Worm (Caenorhabditis elegans) whole organism, L3 larva: ENCODE measurements around the gene sdz-31.

Experiments used
- R02D3.7 ChIP-seq: fragments of 150-350 bp; optimal IDR thresholded peaks from 2 replicates; lab custom pipeline; 2014; ENCODE audit warnings: missing biosample characterization, missing genetic modification characterization
- aly-2 ChIP-seq: fragments of 150-350 bp; optimal IDR thresholded peaks from 2 replicates; lab custom pipeline; 2014; ENCODE audit warnings: missing biosample characterization, missing genetic modification characterization
- ama-1 ChIP-seq: fragments of 150-350 bp; optimal IDR thresholded peaks from 2 replicates; lab custom pipeline; 2018
- ceh-16 ChIP-seq: sonication (generic microtip); optimal IDR thresholded peaks from 2 replicates; lab custom pipeline; 2017; ENCODE audit warnings: missing biosample characterization, missing genetic modification characterization
- ceh-28 ChIP-seq: fragments of 150-350 bp; optimal IDR thresholded peaks from 2 replicates; lab custom pipeline; 2014; ENCODE audit warnings: missing biosample characterization, missing genetic modification reagents, missing genetic modification characterization
- ceh-9 ChIP-seq: sonication (generic microtip); optimal IDR thresholded peaks from 2 replicates; lab custom pipeline; 2018; ENCODE audit warnings: missing biosample characterization, missing genetic modification characterization
- daf-12 ChIP-seq: fragments of 150-350 bp; optimal IDR thresholded peaks from 2 replicates; lab custom pipeline; 2014; ENCODE audit warnings: missing biosample characterization, missing genetic modification reagents, missing genetic modification characterization
- elt-1 ChIP-seq: fragments of 150-350 bp; optimal IDR thresholded peaks from 2 replicates; lab custom pipeline; 2014; ENCODE audit warnings: missing biosample characterization, missing genetic modification characterization
- elt-2 ChIP-seq: sonication (generic microtip); optimal IDR thresholded peaks from 2 replicates; lab custom pipeline; 2016; ENCODE audit warnings: missing genetic modification reagents, mild to moderate bottlenecking, missing genetic modification characterization, missing compliant biosample characterization
- fkh-10 ChIP-seq: sonication (generic microtip); optimal IDR thresholded peaks from 2 replicates; lab custom pipeline; 2017; ENCODE audit warnings: missing biosample characterization, missing genetic modification reagents, missing genetic modification characterization
- fkh-2 ChIP-seq: fragments of 150-350 bp; optimal IDR thresholded peaks from 2 replicates; lab custom pipeline; 2014; ENCODE audit warnings: missing biosample characterization, missing genetic modification reagents, missing genetic modification characterization
- fos-1 ChIP-seq: fragments of 150-350 bp; optimal IDR thresholded peaks from 2 replicates; lab custom pipeline; 2014; ENCODE audit warnings: missing biosample characterization, missing genetic modification characterization
- jun-1 ChIP-seq: fragments of 150-350 bp; optimal IDR thresholded peaks from 2 replicates; lab custom pipeline; 2014; ENCODE audit warnings: missing biosample characterization, missing genetic modification reagents, missing genetic modification characterization
- lin-15B ChIP-seq: fragments of 150-350 bp; optimal IDR thresholded peaks from 2 replicates; lab custom pipeline; 2014; ENCODE audit warnings: missing biosample characterization, missing genetic modification characterization
- lin-39 ChIP-seq: fragments of 150-350 bp; optimal IDR thresholded peaks from 2 replicates; lab custom pipeline; 2018; ENCODE audit warnings: missing biosample characterization, missing genetic modification reagents, missing genetic modification characterization
- lsy-12 ChIP-seq: sonication (generic microtip); optimal IDR thresholded peaks from 2 replicates; lab custom pipeline; 2016; ENCODE audit warnings: mild to moderate bottlenecking, missing genetic modification characterization, missing compliant biosample characterization
- mdl-1 ChIP-seq: fragments of 150-350 bp; optimal IDR thresholded peaks from 2 replicates; lab custom pipeline; 2014; ENCODE audit warnings: missing biosample characterization, missing genetic modification characterization
- mml-1 ChIP-seq: fragments of 150-350 bp; sonication (generic microtip); optimal IDR thresholded peaks from 3 replicates; lab custom pipeline; 2014; ENCODE audit warnings: missing biosample characterization, missing genetic modification characterization
- nfya-1 ChIP-seq: sonication (generic microtip); optimal IDR thresholded peaks from 2 replicates; lab custom pipeline; 2017; ENCODE audit warnings: missing genetic modification characterization, mild to moderate bottlenecking, missing compliant biosample characterization, antibody characterized with exemption, moderate library complexity; ENCODE audit not compliant: insufficient read depth
- nhr-11 ChIP-seq: fragments of 150-350 bp; optimal IDR thresholded peaks from 2 replicates; lab custom pipeline; 2014; ENCODE audit warnings: missing biosample characterization, missing genetic modification characterization
- nhr-12 ChIP-seq: fragments of 150-350 bp; optimal IDR thresholded peaks from 2 replicates; lab custom pipeline; 2014; ENCODE audit warnings: missing biosample characterization, missing genetic modification characterization
- nhr-237 ChIP-seq: fragments of 150-350 bp; optimal IDR thresholded peaks from 2 replicates; lab custom pipeline; 2014; ENCODE audit warnings: missing biosample characterization, missing genetic modification characterization
- nhr-25 ChIP-seq: sonication (generic microtip); optimal IDR thresholded peaks from 2 replicates; lab custom pipeline; 2017; ENCODE audit warnings: missing biosample characterization, missing genetic modification characterization
- nhr-28 ChIP-seq: fragments of 150-350 bp; optimal IDR thresholded peaks from 2 replicates; lab custom pipeline; 2014; ENCODE audit warnings: missing biosample characterization, missing genetic modification characterization
- nhr-43 ChIP-seq: sonication (generic microtip); optimal IDR thresholded peaks from 2 replicates; lab custom pipeline; 2016; ENCODE audit warnings: mild to moderate bottlenecking, missing genetic modification characterization, missing compliant biosample characterization; ENCODE audit not compliant: poor library complexity, severe bottlenecking
- nhr-67 ChIP-seq: fragments of 150-350 bp; optimal IDR thresholded peaks from 2 replicates; lab custom pipeline; 2014; ENCODE audit warnings: missing biosample characterization, missing genetic modification characterization
- nhr-76 ChIP-seq: fragments of 150-350 bp; sonication (generic microtip); optimal IDR thresholded peaks from 5 replicates; lab custom pipeline; 2014; ENCODE audit warnings: missing biosample characterization, missing genetic modification characterization
- pha-4 ChIP-seq: fragments of 150-350 bp; optimal IDR thresholded peaks from 2 replicates; lab custom pipeline; 2014; ENCODE audit warnings: missing biosample characterization, missing genetic modification reagents, missing genetic modification characterization
- pqm-1 ChIP-seq: fragments of 150-350 bp; optimal IDR thresholded peaks from 2 replicates; lab custom pipeline; 2017; ENCODE audit warnings: missing biosample characterization, missing genetic modification characterization, inconsistent platforms
- sea-2 ChIP-seq: fragments of 150-350 bp; sonication (generic microtip); optimal IDR thresholded peaks from 4 replicates; lab custom pipeline; 2014; ENCODE audit warnings: missing biosample characterization, missing genetic modification reagents, missing genetic modification characterization
- skn-1 ChIP-seq: fragments of 150-350 bp; optimal IDR thresholded peaks from 2 replicates; lab custom pipeline; 2014; ENCODE audit warnings: missing biosample characterization, missing genetic modification characterization
- snpc-4 ChIP-seq: fragments of 150-350 bp; optimal IDR thresholded peaks from 2 replicates; lab custom pipeline; 2014; ENCODE audit warnings: missing biosample characterization, missing genetic modification characterization
- tbx-2 ChIP-seq: sonication (generic microtip); optimal IDR thresholded peaks from 2 replicates; lab custom pipeline; 2016; ENCODE audit warnings: mild to moderate bottlenecking, missing genetic modification characterization, missing compliant biosample characterization
- unc-39 ChIP-seq: sonication (generic microtip); optimal IDR thresholded peaks from 4 replicates; lab custom pipeline; 2017; ENCODE audit warnings: missing biosample characterization, missing genetic modification characterization
- unc-62 ChIP-seq: fragments of 150-350 bp; sonication (generic microtip); optimal IDR thresholded peaks from 4 replicates; lab custom pipeline; 2014; ENCODE audit warnings: missing biosample characterization, missing genetic modification reagents, missing genetic modification characterization
- zag-1 ChIP-seq: fragments of 150-350 bp; optimal IDR thresholded peaks from 2 replicates; lab custom pipeline; 2014; ENCODE audit warnings: missing biosample characterization, missing genetic modification characterization
- ztf-11 ChIP-seq: fragments of 150-350 bp; optimal IDR thresholded peaks from 2 replicates; lab custom pipeline; 2014; ENCODE audit warnings: missing biosample characterization, missing genetic modification characterization

The sdz-31 gene

ce11 chrV:9879867-9880266 lies at the start of gene sdz-31:
Gene sdz-31, plus strand, starts transcription at chrV:9880167.
- TF ChIP-seq nhr-12 (tag; lab: Kevin White, UChicago) (no peak), elt-1 (no peak), lsy-12 (tag; lab: Kevin White, UChicago) (no peak), R02D3.7 (tag; lab: Kevin White, UChicago) (no peak), snpc-4 (no peak), mml-1 (tag; lab: Kevin White, UChicago) (no peak), pha-4 (tag; lab: Kevin White, UChicago) (no peak), nhr-25 (no peak), nhr-28 (tag; lab: Kevin White, UChicago) (no peak), mdl-1 (no peak), sea-2 (no peak), nhr-76 (tag; lab: Kevin White, UChicago) (no peak)

DNA sequence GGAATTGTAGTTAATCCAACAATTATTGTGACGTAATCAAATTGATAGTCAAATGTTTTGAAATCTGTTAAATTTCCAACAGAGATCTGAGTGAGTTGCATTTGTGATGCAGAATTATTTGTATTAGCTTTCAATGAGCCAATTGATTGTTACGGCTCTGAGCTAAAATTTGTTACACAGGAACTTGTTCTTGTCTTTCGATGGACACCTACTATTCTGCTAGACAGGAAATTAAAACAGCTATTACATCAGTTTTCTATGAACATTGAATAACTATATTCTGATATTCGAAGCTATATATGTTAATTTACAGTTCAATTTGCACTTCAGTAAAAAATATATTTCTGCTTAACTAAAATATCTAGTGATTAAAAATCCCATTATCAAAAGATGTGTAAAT lies 46.1 kb upstream of the sdz-31 start, which contains the start of gene sru-40:
TSS of gene sru-40 (minus strand) at position 101 of the 400 bp plus-strand sequence.
- no peak for TF ChIP-seq sea-2
- no peak for TF ChIP-seq snpc-4
- no peak for TF ChIP-seq nhr-12 (tag; lab: Kevin White, UChicago)
- TF ChIP-seq daf-12: no peak
- TF ChIP-seq nhr-67 (tag; lab: Kevin White, UChicago): no peak
- TF ChIP-seq unc-62: no peak
- no peak for TF ChIP-seq nhr-43 (tag; lab: Kevin White, UChicago)
- no peak for TF ChIP-seq nhr-237 (tag; lab: Kevin White, UChicago)
- TF ChIP-seq jun-1 (tag; lab: Kevin White, UChicago): no peak
- no peak for TF ChIP-seq fkh-10 (GFP tag; lab: Kevin White, UChicago)
- TF ChIP-seq mdl-1: no peak
- TF ChIP-seq lin-15B (tag; lab: Kevin White, UChicago): no peak
- no peak for TF ChIP-seq nhr-11
- TF ChIP-seq ceh-9 (tag; lab: Kevin White, UChicago): no peak
- TF ChIP-seq nfya-1 (tag; lab: Kevin White, UChicago): no peak
- TF ChIP-seq tbx-2 (tag; lab: Kevin White, UChicago): no peak
- no peak for TF ChIP-seq aly-2

- TF ChIP-seq R02D3.7 (tag; lab: Kevin White, UChicago) (no peak), ztf-11 (tag; lab: Kevin White, UChicago) (no peak), ama-1 (lab: Kevin White, UChicago) (no peak), aly-2 (no peak), nhr-25 (no peak), ceh-28 (tag; lab: Kevin White, UChicago) (no peak), daf-12 (no peak), unc-62 (no peak), elt-1 (no peak), nhr-237 (tag; lab: Kevin White, UChicago) (no peak), nhr-12 (tag; lab: Kevin White, UChicago) (no peak), fos-1 (tag; lab: Kevin White, UChicago) (no peak), fkh-2 (tag; lab: Kevin White, UChicago) (no peak), pqm-1 (no peak), skn-1 (tag; lab: Kevin White, UChicago) (no peak), zag-1 (tag; lab: Kevin White, UChicago) (no peak), nfya-1 (tag; lab: Kevin White, UChicago) (no peak), mml-1 (tag; lab: Kevin White, UChicago) (no peak), ceh-16 (tag; lab: Kevin White, UChicago) (no peak), lin-39 (tag; lab: Kevin White, UChicago) (no peak)
- TF ChIP-seq, all 47 proteins: peak for 0
These were observed 44.0 kb upstream of the sdz-31 start, which contains the start of gene sru-38 for ce11 chrV:9835945-9836344. Gene sru-38, minus strand, starts transcription at chrV:9836045.

ce11 chrV:9837679-9838078 lies 42.3 kb upstream of the sdz-31 start, which contains the start of gene srsx-21:
Gene srsx-21, plus strand, starts transcription at chrV:9837979.
- TF ChIP-seq unc-39 (tag; lab: Kevin White, UChicago) (no peak), ceh-28 (tag; lab: Kevin White, UChicago) (no peak), snpc-4 (no peak), elt-2 (tag; lab: Kevin White, UChicago) (no peak)
